Worm (Caenorhabditis elegans) whole organism, mixed stage, embryonic: ENCODE data around the gene rpl-3.

Source experiments
- blmp-1 ChIP-seq: fragments of 150-350 bp; optimal IDR thresholded peaks from 2 replicates; lab custom pipeline; 2014; ENCODE audit warnings: missing biosample characterization, missing genetic modification characterization
- ceh-39 ChIP-seq: fragments of 150-350 bp; optimal IDR thresholded peaks from 2 replicates; lab custom pipeline; 2014; ENCODE audit warnings: missing biosample characterization, missing genetic modification characterization
- ceh-43 ChIP-seq: fragments of 200-800 bp; sonication (Bioruptor generic); optimal IDR thresholded peaks from 2 replicates; lab custom pipeline; 2018; ENCODE audit warnings: mild to moderate bottlenecking, missing genetic modification characterization, moderate library complexity, missing compliant biosample characterization
- cnd-1 ChIP-seq: fragments of 200-800 bp; sonication (Bioruptor generic); optimal IDR thresholded peaks from 2 replicates; lab custom pipeline; 2018; ENCODE audit warnings: mild to moderate bottlenecking, missing genetic modification characterization, missing compliant biosample characterization
- drap-1 ChIP-seq: fragments of 200-800 bp; sonication (Bioruptor generic); optimal IDR thresholded peaks from 3 replicates; lab custom pipeline; 2018; ENCODE audit warnings: mild to moderate bottlenecking, missing genetic modification characterization, missing compliant biosample characterization
- elt-1 ChIP-seq: sonication (generic microtip); optimal IDR thresholded peaks from 2 replicates; lab custom pipeline; 2017; ENCODE audit warnings: missing genetic modification characterization, mild to moderate bottlenecking, missing compliant biosample characterization, antibody characterized with exemption, moderate library complexity, borderline replicate concordance; ENCODE audit not compliant: insufficient read depth
- elt-3 ChIP-seq: fragments of 150-350 bp; optimal IDR thresholded peaks from 2 replicates; lab custom pipeline; 2014; ENCODE audit warnings: missing biosample characterization, missing genetic modification characterization
- flh-1 ChIP-seq: fragments of 200-800 bp; sonication (Bioruptor generic); optimal IDR thresholded peaks from 2 replicates; lab custom pipeline; 2018; ENCODE audit warnings: mild to moderate bottlenecking, missing genetic modification characterization, moderate library complexity, missing compliant biosample characterization
- ham-2 ChIP-seq: fragments of 200-800 bp; sonication (Bioruptor generic); optimal IDR thresholded peaks from 2 replicates; lab custom pipeline; 2018; ENCODE audit warnings: mild to moderate bottlenecking, missing genetic modification characterization, missing compliant biosample characterization
- lin-13 ChIP-seq: fragments of 150-350 bp; optimal IDR thresholded peaks from 2 replicates; lab custom pipeline; 2014; ENCODE audit warnings: missing biosample characterization, missing genetic modification characterization
- lsy-2 ChIP-seq: fragments of 150-350 bp; optimal IDR thresholded peaks from 2 replicates; lab custom pipeline; 2014; ENCODE audit warnings: missing biosample characterization, missing genetic modification characterization
- mab-5 ChIP-seq: fragments of 150-350 bp; optimal IDR thresholded peaks from 2 replicates; lab custom pipeline; 2014; ENCODE audit warnings: missing biosample characterization, missing genetic modification characterization
- mep-1 ChIP-seq: fragments of 150-350 bp; optimal IDR thresholded peaks from 2 replicates; lab custom pipeline; 2017; ENCODE audit warnings: missing biosample characterization, missing genetic modification reagents, missing genetic modification characterization, inconsistent platforms
- nhr-12 ChIP-seq: fragments of 150-350 bp; optimal IDR thresholded peaks from 2 replicates; lab custom pipeline; 2014; ENCODE audit warnings: missing biosample characterization, missing genetic modification characterization
- nhr-2 ChIP-seq: fragments of 150-350 bp; optimal IDR thresholded peaks from 2 replicates; lab custom pipeline; 2014; ENCODE audit warnings: missing biosample characterization, missing genetic modification characterization
- nhr-237 ChIP-seq: fragments of 150-350 bp; optimal IDR thresholded peaks from 2 replicates; lab custom pipeline; 2014; ENCODE audit warnings: missing biosample characterization, missing genetic modification characterization
- nhr-28 ChIP-seq: fragments of 150-350 bp; optimal IDR thresholded peaks from 2 replicates; lab custom pipeline; 2014; ENCODE audit warnings: missing biosample characterization, missing genetic modification characterization
- nhr-76 ChIP-seq: sonication (generic microtip); optimal IDR thresholded peaks from 2 replicates; lab custom pipeline; 2017; ENCODE audit warnings: missing biosample characterization, missing genetic modification characterization
- pha-4 ChIP-seq: fragments of 150-350 bp; optimal IDR thresholded peaks from 2 replicates; lab custom pipeline; 2018; ENCODE audit warnings: missing biosample characterization, missing genetic modification reagents, missing genetic modification characterization
- sem-2 ChIP-seq: fragments of 200-800 bp; sonication (Bioruptor generic); optimal IDR thresholded peaks from 2 replicates; lab custom pipeline; 2018; ENCODE audit warnings: mild to moderate bottlenecking, missing genetic modification characterization, missing compliant biosample characterization
- sptf-1 ChIP-seq: sonication (generic microtip); optimal IDR thresholded peaks from 2 replicates; lab custom pipeline; 2017; ENCODE audit warnings: mild to moderate bottlenecking, missing genetic modification characterization, moderate library complexity, missing compliant biosample characterization
- tbx-8 ChIP-seq: fragments of 200-800 bp; sonication (Bioruptor generic); optimal IDR thresholded peaks from 2 replicates; lab custom pipeline; 2018; ENCODE audit warnings: mild to moderate bottlenecking, missing genetic modification characterization, moderate library complexity, missing compliant biosample characterization
- unc-120 ChIP-seq: sonication (generic microtip); optimal IDR thresholded peaks from 2 replicates; lab custom pipeline; 2017; ENCODE audit warnings: missing genetic modification characterization, missing compliant biosample characterization; ENCODE audit not compliant: poor library complexity, severe bottlenecking
- unc-39 ChIP-seq: fragments of 150-350 bp; optimal IDR thresholded peaks from 2 replicates; lab custom pipeline; 2014; ENCODE audit warnings: missing biosample characterization, missing genetic modification characterization
- unc-62 ChIP-seq: fragments of 150-350 bp; optimal IDR thresholded peaks from 2 replicates; lab custom pipeline; 2014; ENCODE audit warnings: missing biosample characterization, missing genetic modification reagents, missing genetic modification characterization
- zip-8 ChIP-seq: fragments of 150-350 bp; optimal IDR thresholded peaks from 2 replicates; lab custom pipeline; 2014; ENCODE audit warnings: missing biosample characterization, missing genetic modification characterization
- ztf-11 ChIP-seq: fragments of 150-350 bp; optimal IDR thresholded peaks from 2 replicates; lab custom pipeline; 2014; ENCODE audit warnings: missing biosample characterization, missing genetic modification characterization

rpl-3 gene

ce11 chrIII:3867937-3868929, 579 bp downstream of the rpl-3 start:
- TF ChIP-seq ceh-39 (tag; lab: Kevin White, UChicago) (no peak), pha-4 (no peak), unc-120 (no peak), mep-1 (tag; lab: Kevin White, UChicago) (no peak), tbx-8 (GFP tag; lab: Kevin White, UChicago) (no peak), nhr-28 (tag; lab: Kevin White, UChicago) (no peak), sptf-1 (tag; lab: Kevin White, UChicago) (no peak), ham-2 (no peak), sem-2 (GFP tag; lab: Kevin White, UChicago) (no peak), elt-1 (tag; lab: Kevin White, UChicago) (no peak), nhr-12 (tag; lab: Kevin White, UChicago) (no peak), drap-1 (GFP tag; lab: Kevin White, UChicago) (no peak), nhr-76 (tag; lab: Kevin White, UChicago) (no peak), unc-39 (tag; lab: Kevin White, UChicago) (no peak), zip-8 (tag; lab: Kevin White, UChicago) (no peak), cnd-1 (no peak)

DNA sequence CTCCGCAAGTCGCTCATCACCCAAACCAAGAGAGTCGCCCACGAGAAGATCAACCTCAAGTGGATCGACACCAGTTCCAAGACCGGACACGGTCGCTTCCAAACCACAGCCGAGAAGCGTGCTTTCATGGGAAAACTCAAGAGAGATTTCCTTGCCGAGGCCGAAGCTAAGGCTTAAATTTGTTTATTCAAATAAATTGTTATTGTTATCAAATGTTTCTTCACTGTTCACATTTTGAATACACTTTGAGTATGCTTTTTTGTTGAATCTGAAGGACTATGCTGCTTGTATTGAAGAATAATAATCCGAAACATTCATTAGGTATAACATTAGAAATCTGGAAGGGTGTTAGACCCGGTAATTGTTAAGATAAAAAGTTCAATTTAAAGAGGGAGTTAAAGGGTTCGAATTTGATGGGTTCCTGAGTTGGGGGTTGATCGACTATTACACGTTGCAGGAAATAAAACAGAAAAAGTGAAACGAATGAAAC, 1.7 kb downstream of the rpl-3 start:
- TF ChIP-seq unc-39 (tag; lab: Kevin White, UChicago) (peak; percentile 30), nhr-237 (tag; lab: Kevin White, UChicago) (no peak)
- TF ChIP-seq, all 35 proteins: peak for 1

DNA sequence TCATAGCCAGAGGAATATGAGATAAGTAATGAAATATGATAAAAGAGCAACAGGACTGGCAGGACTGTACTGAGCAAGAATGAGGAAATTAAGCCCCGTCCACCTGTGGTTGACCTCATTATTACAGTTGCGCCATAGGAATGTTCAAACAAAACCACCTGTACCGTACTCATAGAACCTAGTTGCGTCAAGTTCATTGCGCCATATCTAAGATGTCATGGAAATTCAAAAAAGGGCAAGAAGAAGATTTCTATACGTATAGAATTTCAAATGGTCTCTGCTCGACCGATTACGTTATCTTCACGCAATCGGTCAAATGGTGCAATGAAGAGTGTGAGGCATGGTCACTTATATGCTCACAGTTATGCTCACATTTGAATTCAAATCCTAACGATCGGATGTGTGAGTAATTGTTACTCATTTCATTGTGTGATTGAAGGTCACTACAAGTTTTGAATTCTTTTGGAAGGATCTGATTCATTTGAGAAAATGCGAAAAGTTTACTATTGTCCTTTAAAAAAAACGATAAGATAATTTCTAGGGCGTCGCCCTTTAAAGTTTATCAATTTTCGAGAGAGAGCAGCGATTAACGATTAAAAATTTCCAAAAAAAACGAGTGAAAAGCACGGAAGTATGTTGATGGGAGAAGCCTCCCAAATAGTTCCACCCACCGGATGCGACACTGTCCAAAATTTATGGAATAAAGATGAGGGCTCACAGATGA, 4.3 kb downstream of the rpl-3 start:
- TF ChIP-seq pha-4 (no peak), nhr-2 (tag; lab: Kevin White, UChicago) (peak; percentile 100), elt-1 (tag; lab: Kevin White, UChicago) (no peak), zip-8 (tag; lab: Kevin White, UChicago) (peak; percentile 79)
- TF ChIP-seq, all 35 proteins: peak for 2

- no peak for TF ChIP-seq elt-3
- TF ChIP-seq nhr-28 (tag; lab: Kevin White, UChicago), result no peak
- no peak for TF ChIP-seq ztf-11
- no peak for TF ChIP-seq nhr-2 (tag; lab: Kevin White, UChicago)
- TF ChIP-seq mep-1 (tag; lab: Kevin White, UChicago), result no peak
- no peak for TF ChIP-seq ceh-43 (GFP tag; lab: Kevin White, UChicago)
- TF ChIP-seq unc-62 (GFP tag; lab: Kevin White, UChicago), result no peak
- TF ChIP-seq nhr-76 (tag; lab: Kevin White, UChicago), result no peak
- no peak for TF ChIP-seq mab-5 (tag; lab: Kevin White, UChicago)
- no peak for TF ChIP-seq sptf-1 (tag; lab: Kevin White, UChicago)
- TF ChIP-seq ham-2, result no peak
- no peak for TF ChIP-seq blmp-1 (tag; lab: Kevin White, UChicago)
- TF ChIP-seq unc-120, result no peak
- TF ChIP-seq elt-1 (tag; lab: Kevin White, UChicago), result no peak
- no peak for TF ChIP-seq pha-4
- no peak for TF ChIP-seq lin-13 (tag; lab: Kevin White, UChicago)
- no peak for TF ChIP-seq flh-1
- TF ChIP-seq unc-39 (tag; lab: Kevin White, UChicago), result no peak
- TF ChIP-seq cnd-1, result no peak
- no peak for TF ChIP-seq lsy-2 (tag; lab: Kevin White, UChicago)
Measured at ce11 chrIII:3872978-3873377, 5.3 kb downstream of the rpl-3 start.

- TF ChIP-seq unc-62 (GFP tag; lab: Kevin White, UChicago) (no peak), pha-4 (peak; percentile 5)
- TF ChIP-seq, all 35 proteins: peak for 1
Measured at ce11 chrIII:3873424-3873823, 5.8 kb downstream of the rpl-3 start.
